Worm (Caenorhabditis elegans) whole organism, mixed stage, embryonic: ENCODE measurements around the gene sru-26.

Source experiments
- ces-1 ChIP-seq: fragments of 150-350 bp; optimal IDR thresholded peaks from 2 replicates; lab custom pipeline; 2014; ENCODE audit warnings: missing biosample characterization, missing genetic modification reagents, missing genetic modification characterization
- lin-13 ChIP-seq: fragments of 150-350 bp; optimal IDR thresholded peaks from 2 replicates; lab custom pipeline; 2014; ENCODE audit warnings: missing biosample characterization, missing genetic modification characterization
- lsy-2 ChIP-seq: fragments of 150-350 bp; optimal IDR thresholded peaks from 2 replicates; lab custom pipeline; 2014; ENCODE audit warnings: missing biosample characterization, missing genetic modification characterization
- mab-5 ChIP-seq: fragments of 150-350 bp; optimal IDR thresholded peaks from 2 replicates; lab custom pipeline; 2014; ENCODE audit warnings: missing biosample characterization, missing genetic modification characterization
- nhr-12 ChIP-seq: fragments of 150-350 bp; optimal IDR thresholded peaks from 2 replicates; lab custom pipeline; 2014; ENCODE audit warnings: missing biosample characterization, missing genetic modification characterization
- nhr-28 ChIP-seq: fragments of 150-350 bp; optimal IDR thresholded peaks from 2 replicates; lab custom pipeline; 2014; ENCODE audit warnings: missing biosample characterization, missing genetic modification characterization
- nhr-76 ChIP-seq: sonication (generic microtip); optimal IDR thresholded peaks from 2 replicates; lab custom pipeline; 2017; ENCODE audit warnings: missing biosample characterization, missing genetic modification characterization
- pha-4 ChIP-seq: fragments of 150-350 bp; optimal IDR thresholded peaks from 2 replicates; lab custom pipeline; 2018; ENCODE audit warnings: missing biosample characterization, missing genetic modification reagents, missing genetic modification characterization
- unc-120 ChIP-seq: sonication (generic microtip); optimal IDR thresholded peaks from 2 replicates; lab custom pipeline; 2017; ENCODE audit warnings: missing genetic modification characterization, missing compliant biosample characterization; ENCODE audit not compliant: poor library complexity, severe bottlenecking
- zip-8 ChIP-seq: fragments of 150-350 bp; optimal IDR thresholded peaks from 2 replicates; lab custom pipeline; 2014; ENCODE audit warnings: missing biosample characterization, missing genetic modification characterization
- ztf-11 ChIP-seq: fragments of 150-350 bp; optimal IDR thresholded peaks from 2 replicates; lab custom pipeline; 2014; ENCODE audit warnings: missing biosample characterization, missing genetic modification characterization

DNA sequence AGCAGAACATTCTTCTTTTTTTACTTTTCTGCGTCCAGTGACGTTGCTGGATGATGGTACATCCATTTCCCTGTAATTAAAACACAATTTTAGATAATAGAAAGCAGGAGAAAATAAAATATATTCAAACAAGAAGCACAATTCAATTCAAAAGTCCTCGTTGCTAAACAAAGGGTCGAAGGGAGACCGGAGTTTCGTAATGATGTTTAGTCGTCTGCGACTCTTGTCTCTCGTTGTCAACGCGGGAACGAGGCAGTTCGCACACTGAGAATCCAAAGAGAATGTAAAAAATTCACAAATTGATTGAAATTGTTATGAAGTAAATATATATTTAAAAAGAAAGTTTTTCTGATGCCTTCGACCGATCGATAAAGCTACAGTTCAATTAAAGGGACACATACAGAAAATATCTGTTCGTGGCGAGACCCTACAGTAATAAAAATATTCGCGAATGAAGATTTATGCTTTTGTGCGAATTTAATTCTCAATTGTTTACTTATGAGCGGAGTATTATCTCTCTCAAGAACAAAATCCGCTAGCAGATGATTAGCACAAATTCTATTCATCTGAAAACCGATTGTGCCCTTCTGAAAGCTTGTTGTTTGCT is 36.0 kb upstream of the sru-26 start, which contains the start of gene dpy-26:
- peak; percentile 6 for TF ChIP-seq pha-4 (tag; lab: Kevin White, UChicago)
- TF ChIP-seq lin-13 (tag; lab: Kevin White, UChicago), result no peak
- no peak for TF ChIP-seq ztf-11 (tag; lab: Kevin White, UChicago)
- no peak for TF ChIP-seq nhr-12 (tag; lab: Kevin White, UChicago)
- no peak for TF ChIP-seq nhr-28
- TF ChIP-seq zip-8 (tag; lab: Kevin White, UChicago), result no peak
- no peak for TF ChIP-seq mab-5
- TF ChIP-seq nhr-76, result no peak
- TF ChIP-seq unc-120, result no peak
- peak; percentile 25 for TF ChIP-seq lsy-2
- no peak for TF ChIP-seq ces-1
